Worm (Caenorhabditis elegans) whole organism, L4 larva: ENCODE measurements around the gene ifta-2.

Source experiments
- Y105C5A.15 ChIP-seq: fragments of 200-800 bp; sonication (Bioruptor generic); IDR thresholded peaks from 2 replicates; pipeline ENCODE4 v1.3.6; 2022; ENCODE audit warnings: missing genetic modification characterization, missing compliant biosample characterization
- dmd-8 ChIP-seq: fragments of 200-800 bp; sonication (Bioruptor generic); IDR thresholded peaks from 2 replicates; pipeline ENCODE4 v1.3.6; 2022; ENCODE audit warnings: missing genetic modification characterization, missing compliant biosample characterization
- nhr-237 ChIP-seq: sonication (generic microtip); optimal IDR thresholded peaks from 2 replicates; lab custom pipeline; 2017; ENCODE audit warnings: missing biosample characterization, missing genetic modification characterization
- snpc-4 ChIP-seq: fragments of 150-350 bp; optimal IDR thresholded peaks from 2 replicates; lab custom pipeline; 2014; ENCODE audit warnings: missing biosample characterization, missing genetic modification characterization

DNA sequence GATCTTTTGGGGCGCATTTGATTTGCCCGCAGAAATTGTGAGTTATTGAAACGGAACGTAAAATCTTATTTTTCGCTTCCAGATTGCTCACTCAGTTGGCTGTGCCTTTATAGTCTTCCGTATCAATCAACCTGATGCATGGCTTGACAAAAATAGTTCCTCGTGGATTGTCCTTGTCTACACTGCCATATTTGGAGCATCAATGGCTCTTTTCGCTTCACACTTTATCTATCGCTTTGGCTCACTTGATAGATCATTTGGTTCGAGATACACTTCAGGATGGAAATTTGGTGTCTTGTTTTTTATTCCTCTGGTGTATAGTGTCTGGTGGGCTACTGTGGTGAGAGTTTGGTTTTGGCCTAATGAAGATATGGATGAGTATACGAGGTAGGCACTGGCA is 36.1 kb downstream of the ifta-2 start:
- TF ChIP-seq dmd-8 (GFP tag; lab: Robert Waterston, UW): no peak
- no peak for TF ChIP-seq snpc-4 (tag; lab: Kevin White, UChicago)
- no peak for TF ChIP-seq Y105C5A.15
- no peak for TF ChIP-seq nhr-237 (tag; lab: Kevin White, UChicago)
